Worm (Caenorhabditis elegans) whole organism, L4 larva: Measurements from ENCODE around the gene B0228.9.

Experiments used
- ceh-28 ChIP-seq: fragments of 150-350 bp; optimal IDR thresholded peaks from 2 replicates; lab custom pipeline; 2014; ENCODE audit warnings: missing biosample characterization, missing genetic modification reagents, missing genetic modification characterization
- dmd-8 ChIP-seq: fragments of 200-800 bp; sonication (Bioruptor generic); IDR thresholded peaks from 2 replicates; pipeline ENCODE4 v1.3.6; 2022; ENCODE audit warnings: missing genetic modification characterization, missing compliant biosample characterization
- jun-1 ChIP-seq: fragments of 150-350 bp; optimal IDR thresholded peaks from 2 replicates; lab custom pipeline; 2014; ENCODE audit warnings: missing biosample characterization, missing genetic modification reagents, missing genetic modification characterization
- mdl-1 ChIP-seq, 2 experiments: fragments of 150-350 bp in 1 of 2; sonication (generic microtip) in 1 of 2; optimal IDR thresholded peaks; 2 replicates each; lab custom pipeline; 2014 to 2017; ENCODE audit warnings: missing biosample characterization in 2 of 2, missing genetic modification characterization in 2 of 2
- mep-1 ChIP-seq: fragments of 150-350 bp; sonication (generic microtip); optimal IDR thresholded peaks from 3 replicates; lab custom pipeline; 2014; ENCODE audit warnings: missing biosample characterization, missing genetic modification characterization
- nhr-6 ChIP-seq: fragments of 150-350 bp; optimal IDR thresholded peaks from 2 replicates; lab custom pipeline; 2014; ENCODE audit warnings: missing biosample characterization, missing genetic modification characterization
- nhr-76 ChIP-seq: fragments of 150-350 bp; optimal IDR thresholded peaks from 2 replicates; lab custom pipeline; 2014; ENCODE audit warnings: missing biosample characterization, missing genetic modification characterization

- TF ChIP-seq mep-1 (tag; lab: Kevin White, UChicago) (no peak), jun-1 (tag; lab: Kevin White, UChicago) (no peak), nhr-76 (no peak), dmd-8 (no peak), mdl-1 (tag; optimal IDR thresholded peaks at IDR 0.05; lab: Kevin White, UChicago) (no peak), ceh-28 (tag; lab: Kevin White, UChicago) (no peak), nhr-6 (no peak)
Observed at ce11 chrII:7806872-7807271, 43.4 kb upstream of the B0228.9 start.
